Fruit fly (Drosophila melanogaster): ENCODE measurements around the gene CG13365.

The CG13365 gene

DNA sequence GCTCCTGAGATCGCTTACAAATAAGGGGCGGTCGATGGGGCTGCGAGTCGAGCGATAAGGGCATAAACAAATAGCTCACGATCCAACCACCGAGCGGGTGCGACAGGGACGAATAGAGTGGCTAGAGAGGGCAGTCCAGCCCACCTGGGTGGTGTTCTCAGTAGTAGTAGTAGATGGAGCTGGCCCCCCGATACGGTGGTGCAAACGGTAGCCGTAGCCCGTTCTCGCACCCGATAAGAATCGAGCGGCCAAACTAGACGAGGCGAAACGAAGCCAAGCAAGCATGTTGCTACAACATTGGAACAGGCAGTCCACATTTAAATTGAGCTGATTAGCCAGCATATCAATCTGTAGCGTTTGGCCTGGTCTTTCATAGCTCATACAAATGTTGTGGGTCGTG, 40.4 kb downstream of the CG13365 start:
- no peak for TF ChIP-seq CTCF (optimal IDR thresholded peaks at IDR 0.05)
- TF ChIP-seq CG8478 (optimal IDR thresholded peaks at IDR 0.05) = no peak

Data from S2 (cell line).